Worm (Caenorhabditis elegans) whole organism, mixed stage, embryonic: ENCODE measurements around the gene lmd-4.

Experiments
- blmp-1 ChIP-seq: fragments of 150-350 bp; optimal IDR thresholded peaks from 2 replicates; lab custom pipeline; 2014; ENCODE audit warnings: missing biosample characterization, missing genetic modification characterization
- elt-1 ChIP-seq: sonication (generic microtip); optimal IDR thresholded peaks from 2 replicates; lab custom pipeline; 2017; ENCODE audit warnings: missing genetic modification characterization, mild to moderate bottlenecking, missing compliant biosample characterization, antibody characterized with exemption, moderate library complexity, borderline replicate concordance; ENCODE audit not compliant: insufficient read depth
- lsy-2 ChIP-seq: fragments of 150-350 bp; optimal IDR thresholded peaks from 2 replicates; lab custom pipeline; 2014; ENCODE audit warnings: missing biosample characterization, missing genetic modification characterization
- nhr-237 ChIP-seq: fragments of 150-350 bp; optimal IDR thresholded peaks from 2 replicates; lab custom pipeline; 2014; ENCODE audit warnings: missing biosample characterization, missing genetic modification characterization
- nhr-28 ChIP-seq: fragments of 150-350 bp; optimal IDR thresholded peaks from 2 replicates; lab custom pipeline; 2014; ENCODE audit warnings: missing biosample characterization, missing genetic modification characterization
- snpc-4 ChIP-seq: fragments of 150-350 bp; optimal IDR thresholded peaks from 2 replicates; lab custom pipeline; 2014; ENCODE audit warnings: missing biosample characterization, missing genetic modification characterization

- TF ChIP-seq nhr-237 (tag; lab: Kevin White, UChicago) (no peak), snpc-4 (no peak), elt-1 (tag; lab: Kevin White, UChicago) (no peak), nhr-28 (tag; lab: Kevin White, UChicago) (no peak), lsy-2 (tag; lab: Kevin White, UChicago) (no peak), blmp-1 (tag; lab: Kevin White, UChicago) (no peak)
Measured at ce11 chrV:7274992-7275391, 45.8 kb downstream of the lmd-4 start, which contains the start of gene C13A2.10.
